Fruit fly (Drosophila melanogaster) whole organism: ENCODE measurements around the gene scpr-C.

Source experiments
- CG8478 ChIP-seq: fragments of >200 bp; optimal IDR thresholded peaks from 2 replicates; lab custom pipeline; 2018; ENCODE audit warnings: inconsistent platforms
- Dll ChIP-seq: fragments of >200 bp; optimal IDR thresholded peaks from 2 replicates; lab custom pipeline; 2017
- EcR ChIP-seq, 2 experiments: fragments of >200 bp; optimal IDR thresholded peaks; 2 replicates each; lab custom pipeline; 2017; ENCODE audit warnings: missing biosample characterization in 2 of 2, missing genetic modification characterization in 2 of 2, missing genetic modification reagents in 2 of 2
- pan ChIP-seq: fragments of >200 bp; optimal IDR thresholded peaks from 2 replicates; lab custom pipeline; 2017
- psq ChIP-seq: fragments of >200 bp; optimal IDR thresholded peaks from 2 replicates; lab custom pipeline; 2017
- usp ChIP-seq: fragments of >200 bp; optimal IDR thresholded peaks from 2 replicates; lab custom pipeline; 2017; ENCODE audit warnings: missing biosample characterization, missing genetic modification characterization, mixed read lengths

scpr-C gene

dm6 chr3R:11230392-11230791 lies 5.1 kb downstream of the scpr-C start, which contains the start of gene GCC88:
Gene GCC88 (minus strand): TSS chr3R:11230600.
- no peak for TF ChIP-seq pan (lab: Kevin White, UChicago)
- TF ChIP-seq usp = no peak
- TF ChIP-seq Dll (lab: Kevin White, UChicago) = no peak
- TF ChIP-seq EcR (GFP tag; optimal IDR thresholded peaks at IDR 0.05; lab: Kevin White, UChicago) = no peak

dm6 chr3R:11231037-11231436 lies 5.7 kb downstream of the scpr-C start:
- no peak for TF ChIP-seq psq
- no peak for TF ChIP-seq EcR (GFP tag; optimal IDR thresholded peaks at IDR 0.05; lab: Kevin White, UChicago)
- TF ChIP-seq Dll (lab: Kevin White, UChicago) = no peak
- TF ChIP-seq CG8478 = no peak
- no peak for TF ChIP-seq usp
- TF ChIP-seq pan (lab: Kevin White, UChicago) = no peak

- TF ChIP-seq psq (no peak), usp (no peak), EcR (GFP tag; optimal IDR thresholded peaks at IDR 0.05; lab: Kevin White, UChicago) (no peak), Dll (lab: Kevin White, UChicago) (no peak), pan (lab: Kevin White, UChicago) (no peak), CG8478 (no peak)
Measured at dm6 chr3R:11231705-11232261, 6.5 kb downstream of the scpr-C start, which contains the start of the genes CG17187 and Dph3. Gene CG17187 (minus strand): TSS chr3R:11231879. Gene Dph3 (plus strand): TSS chr3R:11231912.

dm6 chr3R:11234918-11235371 lies 9.6 kb downstream of the scpr-C start, which contains the start of the genes Arfip and CG17721:
Gene Arfip (minus strand): TSS chr3R:11235013.
Gene CG17721 (plus strand): TSS chr3R:11235140.
- TF ChIP-seq EcR (GFP tag; optimal IDR thresholded peaks at IDR 0.05; lab: Kevin White, UChicago) (no peak), psq (no peak), CG8478 (no peak), usp (no peak), Dll (lab: Kevin White, UChicago) (no peak), pan (lab: Kevin White, UChicago) (no peak)

- TF ChIP-seq usp (no peak), psq (no peak), Dll (lab: Kevin White, UChicago) (no peak), CG8478 (no peak), EcR (GFP tag; optimal IDR thresholded peaks at IDR 0.05; lab: Kevin White, UChicago) (no peak), pan (lab: Kevin White, UChicago) (no peak)
Measured at dm6 chr3R:11236041-11236440, 10.7 kb downstream of the scpr-C start, which contains the start of gene CG31441. Gene CG31441 (plus strand): TSS chr3R:11236286.

- TF ChIP-seq CG8478 (no peak), usp (no peak)
Measured at dm6 chr3R:11237598-11237997, 12.3 kb downstream of the scpr-C start, which contains the start of gene CG31388. Gene CG31388 (plus strand): TSS chr3R:11237815.

- no peak for TF ChIP-seq usp
- no peak for TF ChIP-seq EcR (GFP tag; optimal IDR thresholded peaks at IDR 0.05; lab: Kevin White, UChicago)
- no peak for TF ChIP-seq Dll (lab: Kevin White, UChicago)
- TF ChIP-seq pan (lab: Kevin White, UChicago) = no peak
Measured at dm6 chr3R:11240891-11241290, 15.6 kb downstream of the scpr-C start, which contains the start of the genes scpr-B and scpr-A. Gene scpr-B (minus strand): TSS chr3R:11240991. Gene scpr-A (plus strand): TSS chr3R:11241183.

dm6 chr3R:11243057-11243740 lies 17.9 kb downstream of the scpr-C start:
- TF ChIP-seq CG8478 (no peak), EcR (GFP tag; optimal IDR thresholded peaks at IDR 0.05; lab: Kevin White, UChicago) (no peak), Dll (lab: Kevin White, UChicago) (no peak), psq (no peak), pan (lab: Kevin White, UChicago) (no peak), usp (no peak)

dm6 chr3R:11243951-11244660 lies 18.8 kb downstream of the scpr-C start, which contains the start of the genes CG17734 and CG5214:
Gene CG17734 (minus strand): TSS chr3R:11243999.
Gene CG5214 (plus strand): TSS chr3R:11244302.
- TF ChIP-seq usp = no peak
- TF ChIP-seq psq = no peak
- no peak for TF ChIP-seq EcR (GFP tag; optimal IDR thresholded peaks at IDR 0.05; lab: Kevin White, UChicago)
- no peak for TF ChIP-seq Dll (lab: Kevin White, UChicago)
- no peak for TF ChIP-seq CG8478

dm6 chr3R:11245803-11246202 lies 20.5 kb downstream of the scpr-C start:
- TF ChIP-seq Dll (lab: Kevin White, UChicago) (no peak), usp (no peak), psq (no peak), EcR (GFP tag; optimal IDR thresholded peaks at IDR 0.05; lab: Kevin White, UChicago) (no peak), CG8478 (no peak), pan (lab: Kevin White, UChicago) (no peak)

dm6 chr3R:11246865-11247264 lies 21.5 kb downstream of the scpr-C start:
- TF ChIP-seq CG8478 = no peak
- TF ChIP-seq usp = no peak
- no peak for TF ChIP-seq EcR (GFP tag; optimal IDR thresholded peaks at IDR 0.05; lab: Kevin White, UChicago)
- no peak for TF ChIP-seq Dll (lab: Kevin White, UChicago)
- no peak for TF ChIP-seq pan (lab: Kevin White, UChicago)
- TF ChIP-seq psq = no peak

dm6 chr3R:11253768-11254167 lies 28.4 kb downstream of the scpr-C start:
- TF ChIP-seq usp = no peak
- TF ChIP-seq pan (lab: Kevin White, UChicago) = no peak
- TF ChIP-seq EcR (GFP tag; optimal IDR thresholded peaks at IDR 0.05; lab: Kevin White, UChicago) = no peak
- TF ChIP-seq CG8478 = no peak
- TF ChIP-seq psq = no peak
- TF ChIP-seq Dll (lab: Kevin White, UChicago) = no peak
